Fruit fly (Drosophila melanogaster) whole organism, embryonic: Measurements from ENCODE around the gene CG46519.
"Not testable (repeated sequence)": the region's sequence is repeated elsewhere in the genome, so short reads cannot be mapped to it uniquely, and the experiment has no call there.

Experiments used
- Aef1 ChIP-seq: fragments of 200-800 bp; sonication (Bioruptor generic); IDR thresholded peaks from 3 replicates; pipeline ENCODE4 v1.3.6; 2022; ENCODE audit warnings: missing biosample characterization, missing genetic modification characterization
- Bteb2 ChIP-seq: fragments of 200-800 bp; sonication (Bioruptor generic); optimal IDR thresholded peaks from 2 replicates; lab custom pipeline; 2016; ENCODE audit warnings: missing biosample characterization, missing genetic modification characterization
- CG12219 ChIP-seq: fragments of 200-800 bp; sonication (Bioruptor generic); optimal IDR thresholded peaks from 3 replicates; lab custom pipeline; 2018; ENCODE audit warnings: missing biosample characterization, mild to moderate bottlenecking, missing genetic modification characterization
- CG15514 ChIP-seq: fragments of 200-800 bp; sonication (Bioruptor generic); optimal IDR thresholded peaks from 3 replicates; lab custom pipeline; 2017; ENCODE audit warnings: missing biosample characterization, missing genetic modification characterization, mild to moderate bottlenecking, moderate library complexity, missing genetic modification reagents
- CG17385 ChIP-seq: fragments of 200-800 bp; sonication (Bioruptor generic); optimal IDR thresholded peaks from 3 replicates; lab custom pipeline; 2018; ENCODE audit warnings: missing biosample characterization, mild to moderate bottlenecking, missing genetic modification characterization
- CG18011 ChIP-seq: fragments of 200-800 bp; sonication (Bioruptor generic); optimal IDR thresholded peaks from 2 replicates; lab custom pipeline; 2017; ENCODE audit warnings: missing biosample characterization, missing genetic modification characterization, mild to moderate bottlenecking, moderate library complexity, missing genotype
- CG30403 ChIP-seq: fragments of 200-800 bp; sonication (Bioruptor generic); optimal IDR thresholded peaks from 3 replicates; lab custom pipeline; 2016; ENCODE audit warnings: missing biosample characterization, missing genetic modification characterization
- CG3065 ChIP-seq: fragments of 200-800 bp; sonication (Bioruptor generic); optimal IDR thresholded peaks from 2 replicates; lab custom pipeline; 2016; ENCODE audit warnings: missing biosample characterization, missing genetic modification characterization
- CG3281 ChIP-seq: fragments of 200-800 bp; sonication (Bioruptor generic); optimal IDR thresholded peaks from 3 replicates; lab custom pipeline; 2017; ENCODE audit warnings: missing biosample characterization, mild to moderate bottlenecking, missing genetic modification characterization
- CG4730 ChIP-seq: fragments of 200-800 bp; sonication (Bioruptor generic); IDR thresholded peaks from 2 replicates; pipeline ENCODE4 v1.3.6; 2022; ENCODE audit warnings: missing biosample characterization, missing genetic modification characterization
- CG6175 ChIP-seq: fragments of 200-800 bp; sonication (Bioruptor generic); IDR thresholded peaks from 3 replicates; pipeline ENCODE4 v1.3.6; 2022; ENCODE audit warnings: missing biosample characterization, missing genetic modification characterization
- CG9876 ChIP-seq: fragments of 200-800 bp; sonication (Bioruptor generic); optimal IDR thresholded peaks from 2 replicates; lab custom pipeline; 2016; ENCODE audit warnings: missing biosample characterization, missing genetic modification characterization
- D ChIP-seq, 2 experiments: fragments of 200-800 bp in 1 of 2; fragments of >200 bp in 1 of 2; sonication (Bioruptor generic) in 1 of 2; optimal IDR thresholded peaks; 2 replicates in 1 of 2; 3 replicates in 1 of 2; lab custom pipeline; 2017; ENCODE audit warnings: mild to moderate bottlenecking in 1 of 2, missing biosample characterization in 1 of 2, missing genetic modification characterization in 1 of 2, missing genetic modification reagents in 1 of 2
- Doc3 ChIP-seq: fragments of 200-800 bp; sonication (Bioruptor generic); IDR thresholded peaks from 3 replicates; pipeline ENCODE4 v1.3.6; 2022; ENCODE audit warnings: missing biosample characterization, missing genetic modification characterization; ENCODE audit not compliant: partially characterized antibody
- Lim3 ChIP-seq: fragments of 200-800 bp; sonication (Bioruptor generic); IDR thresholded peaks from 2 replicates; pipeline ENCODE4 v1.3.6; 2022; ENCODE audit warnings: missing biosample characterization, missing genetic modification characterization
- Sox102F ChIP-seq: fragments of 200-800 bp; sonication (Bioruptor generic); optimal IDR thresholded peaks from 2 replicates; lab custom pipeline; 2018; ENCODE audit warnings: missing biosample characterization, mild to moderate bottlenecking, missing genetic modification characterization, moderate library complexity
- az2 ChIP-seq: fragments of 200-800 bp; sonication (Bioruptor generic); optimal IDR thresholded peaks from 3 replicates; lab custom pipeline; 2016; ENCODE audit warnings: missing biosample characterization, missing genetic modification characterization
- dmrt11E ChIP-seq: fragments of 200-800 bp; sonication (Bioruptor generic); optimal IDR thresholded peaks from 3 replicates; lab custom pipeline; 2018; ENCODE audit warnings: missing biosample characterization, mild to moderate bottlenecking, missing genetic modification characterization, moderate library complexity
- fu2 ChIP-seq: fragments of 200-800 bp; sonication (Bioruptor generic); optimal IDR thresholded peaks from 2 replicates; lab custom pipeline; 2016; ENCODE audit warnings: missing biosample characterization, missing genetic modification characterization
- gt ChIP-seq: fragments of 200-800 bp; sonication (Bioruptor generic); IDR thresholded peaks from 2 replicates; pipeline ENCODE4 v1.3.6; 2022; ENCODE audit warnings: missing biosample characterization, missing genetic modification characterization
- her ChIP-seq: fragments of 200-800 bp; sonication (Bioruptor generic); optimal IDR thresholded peaks from 2 replicates; lab custom pipeline; 2016; ENCODE audit warnings: missing biosample characterization, missing genetic modification characterization
- hkb ChIP-seq, 2 experiments: fragments of 200-800 bp in 1 of 2; fragments of >200 bp in 1 of 2; sonication (Bioruptor generic) in 1 of 2; IDR thresholded peaks in 1 of 2; optimal IDR thresholded peaks in 1 of 2; 2 replicates each; pipeline versions ENCODE4 v1.3.6 to Lab custom; 2017 to 2022; ENCODE audit warnings: missing biosample characterization in 1 of 2, missing genetic modification characterization in 1 of 2
- nmo ChIP-seq: fragments of 200-800 bp; sonication (Bioruptor generic); optimal IDR thresholded peaks from 2 replicates; lab custom pipeline; 2018; ENCODE audit warnings: missing biosample characterization, mild to moderate bottlenecking, missing genetic modification characterization, moderate library complexity
- onecut ChIP-seq: fragments of 200-800 bp; sonication (Bioruptor generic); IDR thresholded peaks from 2 replicates; pipeline ENCODE4 v1.3.6; 2022; ENCODE audit warnings: missing biosample characterization, missing genetic modification characterization

CG46519 gene

dm6 chrX:22231270-22231669 lies at the start of gene CG46519:
Gene CG46519 (plus strand): TSS chrX:22231570.
- TF ChIP-seq CG3065 (GFP tag; lab: Kevin White, UChicago); CG18011; CG15514 (GFP tag; lab: Kevin White, UChicago): not testable (repeated sequence)
- TF ChIP-seq, all 482 proteins: peak for 0; not testable (repeated sequence) for 482

DNA sequence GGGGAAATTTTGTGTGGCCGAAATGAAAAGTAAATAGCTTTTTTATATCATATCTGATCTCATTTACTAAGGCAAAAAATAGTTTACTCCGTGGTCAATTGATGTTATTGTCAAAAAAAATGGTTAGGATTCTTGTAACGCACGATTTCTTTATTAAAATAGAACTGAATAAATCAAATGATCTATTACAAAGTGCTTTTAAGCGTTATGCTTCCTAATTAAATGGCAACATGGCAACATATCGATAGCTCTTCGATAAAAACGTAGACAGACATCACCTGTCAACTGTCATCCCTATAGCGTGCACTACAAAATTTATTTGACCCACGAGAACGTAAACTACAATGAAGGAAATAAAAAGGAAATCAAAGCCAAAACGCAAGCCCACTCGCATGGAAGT lies 49.2 kb upstream of the CG46519 start, which contains the start of gene CG46511:
Gene CG46511 (plus strand): TSS at position 301 of the 400 bp plus-strand sequence.
- TF ChIP-seq Aef1; her; Sox102F (GFP tag; lab: Kevin White, UChicago): not testable (repeated sequence)

dm6 chrX:22187070-22187469 lies 44.3 kb upstream of the CG46519 start, which contains the start of gene CG46512:
Gene CG46512 (plus strand): TSS chrX:22187370.
- TF ChIP-seq CG30403 (GFP tag; lab: Kevin White, UChicago); Doc3 (GFP tag; lab: Robert Waterston, UW); CG3281 (GFP tag; lab: Kevin White, UChicago): not testable (repeated sequence)

dm6 chrX:22191973-22192372 lies 39.4 kb upstream of the CG46519 start, which contains the start of gene CG46513:
Gene CG46513 (plus strand): TSS chrX:22192273.
- not testable (repeated sequence) for TF ChIP-seq gt; nmo (GFP tag; lab: Kevin White, UChicago); onecut (GFP tag; lab: Robert Waterston, UW)
- TF ChIP-seq, all 482 proteins: peak for 0; not testable (repeated sequence) for 482

DNA sequence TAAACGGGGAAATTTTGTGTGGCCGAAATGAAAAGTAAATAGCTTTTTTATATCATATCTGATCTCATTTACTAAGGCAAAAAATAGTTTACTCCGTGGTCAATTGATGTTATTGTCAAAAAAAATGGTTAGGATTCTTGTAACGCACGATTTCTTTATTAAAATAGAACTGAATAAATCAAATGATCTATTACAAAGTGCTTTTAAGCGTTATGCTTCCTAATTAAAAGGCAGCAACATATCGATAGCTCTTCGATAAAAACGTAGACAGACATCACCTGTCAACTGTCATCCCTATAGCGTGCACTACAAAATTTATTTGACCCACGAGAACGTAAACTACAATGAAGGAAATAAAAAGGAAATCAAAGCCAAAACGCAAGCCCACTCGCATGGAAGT lies 34.5 kb upstream of the CG46519 start, which contains the start of gene CG46514:
Gene CG46514 (plus strand): TSS at position 301 of the 400 bp plus-strand sequence.
- TF ChIP-seq Lim3 (GFP tag; lab: Robert Waterston, UW); dmrt11E (tag; lab: Kevin White, UChicago); D (optimal IDR thresholded peaks at IDR 0.05; lab: Kevin White, UChicago); D (GFP tag; optimal IDR thresholded peaks at IDR 0.05; lab: Kevin White, UChicago): not testable (repeated sequence)

DNA sequence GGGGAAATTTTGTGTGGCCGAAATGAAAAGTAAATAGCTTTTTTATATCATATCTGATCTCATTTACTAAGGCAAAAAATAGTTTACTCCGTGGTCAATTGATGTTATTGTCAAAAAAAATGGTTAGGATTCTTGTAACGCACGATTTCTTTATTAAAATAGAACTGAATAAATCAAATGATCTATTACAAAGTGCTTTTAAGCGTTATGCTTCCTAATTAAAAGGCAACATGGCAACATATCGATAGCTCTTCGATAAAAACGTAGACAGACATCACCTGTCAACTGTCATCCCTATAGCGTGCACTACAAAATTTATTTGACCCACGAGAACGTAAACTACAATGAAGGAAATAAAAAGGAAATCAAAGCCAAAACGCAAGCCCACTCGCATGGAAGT lies 29.5 kb upstream of the CG46519 start, which contains the start of gene CG46515:
Gene CG46515 (plus strand): TSS at position 301 of the 400 bp plus-strand sequence.
- TF ChIP-seq az2 (GFP tag; lab: Kevin White, UChicago); CG9876 (GFP tag; lab: Kevin White, UChicago); CG6175 (GFP tag; lab: Robert Waterston, UW): not testable (repeated sequence)
- TF ChIP-seq, all 482 proteins: peak for 0; not testable (repeated sequence) for 482

- not testable (repeated sequence) for TF ChIP-seq CG17385, Bteb2, fu2 (GFP tag; lab: Kevin White, UChicago)
- TF ChIP-seq, all 482 proteins: peak for 0; not testable (repeated sequence) for 482
Measured at dm6 chrX:22212028-22212427, 19.3 kb upstream of the CG46519 start, which contains the start of gene CG46516. Gene CG46516 (plus strand): TSS chrX:22212328.

dm6 chrX:22217079-22217478 lies 14.3 kb upstream of the CG46519 start, which contains the start of gene CG46517:
Gene CG46517 (plus strand): TSS chrX:22217379.
- TF ChIP-seq hkb (optimal IDR thresholded peaks at IDR 0.05; lab: Kevin White, UChicago); hkb (GFP tag; IDR thresholded peaks at IDR 0.05; lab: Robert Waterston, UW); CG12219; CG4730 (GFP tag; lab: Robert Waterston, UW): not testable (repeated sequence)
